Worm (Caenorhabditis elegans): ENCODE data around the gene srd-11.

Gene srd-11

DNA sequence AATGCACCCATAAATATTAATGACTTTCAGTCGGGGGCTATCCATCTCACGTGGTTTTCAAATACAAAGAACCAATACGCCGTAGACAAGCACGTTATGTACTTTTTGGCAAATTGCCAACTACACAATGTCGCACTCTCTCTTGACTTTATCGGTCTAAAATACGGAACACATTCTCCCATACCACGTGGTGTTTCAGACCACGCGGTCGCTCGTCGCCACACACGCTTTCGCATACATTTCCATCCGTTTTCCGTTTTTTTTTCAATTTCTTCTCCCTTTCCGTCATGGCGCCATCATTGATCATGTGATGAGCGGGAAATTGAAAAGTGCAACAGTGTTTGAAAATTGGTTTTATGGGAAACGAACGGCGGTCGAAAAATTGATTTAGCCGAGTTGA, 38.9 kb upstream of the srd-11 start (continued):
- TF ChIP-seq fos-1 (tag; optimal IDR thresholded peaks at IDR 0.05) (peak; percentile 63), nhr-237 (tag; optimal IDR thresholded peaks at IDR 0.05) (no peak), mab-5 (tag; optimal IDR thresholded peaks at IDR 0.05) (peak; percentile 29), snpc-4 (tag; optimal IDR thresholded peaks at IDR 0.05) (peak; percentile 59), nhr-10 (tag; optimal IDR thresholded peaks at IDR 0.05) (no peak), ztf-1 (GFP tag; conservative IDR thresholded peaks at IDR 0.05) (no peak), nhr-129 (tag; optimal IDR thresholded peaks at IDR 0.05) (peak; percentile 93), blmp-1 (tag; optimal IDR thresholded peaks at IDR 0.05; ENCODE audit: insufficient read depth) (peak; percentile 97), R02D3.7 (tag; optimal IDR thresholded peaks at IDR 0.05) (no peak), ceh-16 (tag; optimal IDR thresholded peaks at IDR 0.05) (peak; percentile 50), egl-27 (tag; optimal IDR thresholded peaks at IDR 0.05) (peak; percentile 94), ztf-11 (tag; optimal IDR thresholded peaks at IDR 0.05) (no peak), nhr-6 (tag; optimal IDR thresholded peaks at IDR 0.05) (no peak), unc-62 (GFP tag; optimal IDR thresholded peaks at IDR 0.05) (peak; percentile 49), sma-9 (GFP tag; optimal IDR thresholded peaks at IDR 0.05) (peak; percentile 99), sma-9 (tag; optimal IDR thresholded peaks at IDR 0.05) (peak; percentile 55), lin-39 (tag; optimal IDR thresholded peaks at IDR 0.05) (no peak)

DNA sequence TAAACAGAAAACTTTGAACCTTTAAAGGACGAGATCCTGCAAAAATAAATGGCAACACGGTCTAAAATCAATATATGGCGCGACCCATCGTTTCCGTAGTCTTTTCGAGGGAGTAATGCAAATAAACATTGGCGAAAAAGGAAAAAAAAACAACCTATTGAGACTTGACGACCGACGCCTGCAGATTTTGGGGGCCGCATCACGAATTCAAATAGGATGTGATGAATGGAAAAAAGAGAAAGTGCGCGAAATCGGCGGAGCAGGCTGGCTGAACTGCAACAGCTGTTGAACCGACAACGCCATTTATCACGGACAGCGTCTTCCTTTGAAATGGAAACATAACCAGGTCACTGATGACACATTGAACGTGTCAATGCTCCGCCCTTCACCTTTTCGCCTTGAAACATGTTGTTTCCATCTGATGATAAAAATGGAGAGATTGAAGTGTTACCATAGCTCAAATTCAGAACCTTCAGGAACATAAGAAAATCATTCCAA, 38.2 kb upstream of the srd-11 start:
- TF ChIP-seq sma-9 (GFP tag; optimal IDR thresholded peaks at IDR 0.05) (peak; percentile 34), sma-9 (tag; optimal IDR thresholded peaks at IDR 0.05) (no peak), nhr-129 (tag; optimal IDR thresholded peaks at IDR 0.05) (no peak), lin-13 (GFP tag; optimal IDR thresholded peaks at IDR 0.05) (peak; percentile 12)

DNA sequence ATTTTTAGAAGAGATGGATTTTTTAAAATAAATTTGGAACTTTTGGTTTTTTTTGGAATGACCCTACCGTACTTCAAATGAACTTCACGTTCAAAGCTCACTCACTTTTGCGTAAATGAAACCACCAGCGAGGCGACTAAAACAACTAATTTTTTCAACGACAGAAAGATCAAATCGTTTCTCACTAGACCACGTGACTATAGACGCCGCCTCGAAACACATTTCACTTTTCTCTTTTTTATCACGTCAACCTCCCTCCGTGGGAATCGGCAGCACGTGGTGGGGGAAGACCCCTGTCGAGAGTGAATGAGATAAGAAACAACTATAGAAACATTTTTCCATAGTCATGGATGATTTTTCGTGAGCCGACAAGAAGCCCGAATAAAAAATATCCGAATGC, 37.6 kb upstream of the srd-11 start:
- TF ChIP-seq blmp-1 (tag; optimal IDR thresholded peaks at IDR 0.05; ENCODE audit: insufficient read depth) (peak; percentile 98), mdl-1 (tag; optimal IDR thresholded peaks at IDR 0.05) (peak; percentile 93 to 97), ztf-1 (GFP tag; conservative IDR thresholded peaks at IDR 0.05) (no peak), elt-3 (tag; optimal IDR thresholded peaks at IDR 0.05) (no peak), mab-5 (tag; optimal IDR thresholded peaks at IDR 0.05) (no peak), nhr-77 (tag; optimal IDR thresholded peaks at IDR 0.05) (no peak), alr-1 (tag; optimal IDR thresholded peaks at IDR 0.05) (no peak), ceh-16 (tag; optimal IDR thresholded peaks at IDR 0.05) (peak; percentile 3), nhr-21 (tag; optimal IDR thresholded peaks at IDR 0.05) (peak; percentile 76), ztf-11 (tag; optimal IDR thresholded peaks at IDR 0.05) (no peak), ceh-82 (tag; optimal IDR thresholded peaks at IDR 0.05) (no peak), zag-1 (tag; optimal IDR thresholded peaks at IDR 0.05) (no peak), fos-1 (tag; optimal IDR thresholded peaks at IDR 0.05) (peak; percentile 69), lin-13 (GFP tag; optimal IDR thresholded peaks at IDR 0.05) (peak; percentile 70), unc-39 (tag; optimal IDR thresholded peaks at IDR 0.05) (no peak), ZK546.5 (tag; optimal IDR thresholded peaks at IDR 0.05) (no peak), lin-11 (tag; optimal IDR thresholded peaks at IDR 0.05) (no peak), sma-3 (GFP tag; optimal IDR thresholded peaks at IDR 0.05) (peak; percentile 93), egl-27 (tag; optimal IDR thresholded peaks at IDR 0.05) (peak; percentile 70), nhr-129 (tag; optimal IDR thresholded peaks at IDR 0.05) (peak; percentile 87), F13H6.1 (tag; optimal IDR thresholded peaks at IDR 0.05) (peak; percentile 89), mbf-1 (tag; optimal IDR thresholded peaks at IDR 0.05) (no peak), unc-62 (GFP tag; optimal IDR thresholded peaks at IDR 0.05) (peak; percentile 27), snpc-4 (tag; optimal IDR thresholded peaks at IDR 0.05) (peak; percentile 29), crh-2 (tag; optimal IDR thresholded peaks at IDR 0.05) (peak; percentile 91), peb-1 (tag; optimal IDR thresholded peaks at IDR 0.05) (no peak), lsy-2 (tag; optimal IDR thresholded peaks at IDR 0.05) (peak; percentile 12 to 74), nhr-23 (tag; optimal IDR thresholded peaks at IDR 0.05) (no peak), nhr-237 (tag; optimal IDR thresholded peaks at IDR 0.05) (no peak), C34F6.9 (tag; optimal IDR thresholded peaks at IDR 0.05) (peak; percentile 65), ztf-4 (tag; optimal IDR thresholded peaks at IDR 0.05) (peak; percentile 88), elt-1 (tag; optimal IDR thresholded peaks at IDR 0.05) (no peak), dmd-4 (tag; optimal IDR thresholded peaks at IDR 0.05) (no peak), sem-4 (tag; optimal IDR thresholded peaks at IDR 0.05) (peak; percentile 78), nhr-11 (tag; optimal IDR thresholded peaks at IDR 0.05) (no peak), aly-2 (tag; optimal IDR thresholded peaks at IDR 0.05) (no peak), lin-39 (tag; optimal IDR thresholded peaks at IDR 0.05) (no peak), unc-55 (GFP tag; optimal IDR thresholded peaks at IDR 0.05) (peak; percentile 9), nhr-10 (tag; optimal IDR thresholded peaks at IDR 0.05) (peak; percentile 5), gmeb-1 (tag; optimal IDR thresholded peaks at IDR 0.05) (peak; percentile 65), ama-1 (optimal IDR thresholded peaks at IDR 0.05) (peak; percentile 48), R02D3.7 (tag; optimal IDR thresholded peaks at IDR 0.05) (no peak), nhr-12 (tag; optimal IDR thresholded peaks at IDR 0.05) (no peak), nhr-25 (tag; optimal IDR thresholded peaks at IDR 0.05) (peak; percentile 91), sma-9 (GFP tag; optimal IDR thresholded peaks at IDR 0.05) (peak; percentile 100), sma-9 (tag; optimal IDR thresholded peaks at IDR 0.05) (peak; percentile 20), skn-1 (tag; optimal IDR thresholded peaks at IDR 0.05) (no peak), nhr-6 (tag; optimal IDR thresholded peaks at IDR 0.05) (no peak)
